Fruit fly (Drosophila melanogaster): ENCODE measurements around the gene Orc2.

dm6 chr3R:14003845-14004244 lies 39.2 kb downstream of the Orc2 start:
- TF ChIP-seq usp (GFP tag; optimal IDR thresholded peaks at IDR 0.05) (no peak), CG8478 (optimal IDR thresholded peaks at IDR 0.05) (no peak), pan (optimal IDR thresholded peaks at IDR 0.05) (no peak), psq (optimal IDR thresholded peaks at IDR 0.05) (no peak), Dll (optimal IDR thresholded peaks at IDR 0.05) (no peak), EcR (GFP tag; optimal IDR thresholded peaks at IDR 0.05) (no peak)

Data from whole organism.